Worm (Caenorhabditis elegans) whole organism, L4 larva: Measurements from ENCODE around the gene C39B5.14.

ENCODE experiments used
- F44E2.7 ChIP-seq: fragments of 200-800 bp; sonication (Bioruptor generic); IDR thresholded peaks from 2 replicates; pipeline ENCODE4 v2.1.2; 2022; ENCODE audit warnings: missing genetic modification characterization, missing compliant biosample characterization
- Y48G9A.11 ChIP-seq: fragments of 200-800 bp; sonication (Bioruptor generic); IDR thresholded peaks from 2 replicates; pipeline ENCODE4 v1.3.6; 2022; ENCODE audit warnings: missing genetic modification reagents, missing genetic modification characterization, missing compliant biosample characterization
- Y75B8A.6 ChIP-seq: fragments of 200-800 bp; sonication (Bioruptor generic); IDR thresholded peaks from 2 replicates; pipeline ENCODE4 v1.3.6; 2022; ENCODE audit warnings: missing genetic modification reagents, missing genetic modification characterization, missing compliant biosample characterization
- aha-1 ChIP-seq: fragments of 150-350 bp; peaks from one replicate; lab custom pipeline; 2014; ENCODE audit warnings: missing biosample characterization, missing genetic modification characterization
- arid-1 ChIP-seq: fragments of 200-800 bp; sonication (Bioruptor generic); conservative IDR thresholded peaks from 2 replicates; pipeline ENCODE4 v1.3.6; 2022; ENCODE audit warnings: missing genetic modification reagents, missing genetic modification characterization, missing compliant biosample characterization
- ceh-28 ChIP-seq: fragments of 150-350 bp; optimal IDR thresholded peaks from 2 replicates; lab custom pipeline; 2014; ENCODE audit warnings: missing biosample characterization, missing genetic modification reagents, missing genetic modification characterization
- ces-1 ChIP-seq: fragments of 150-350 bp; sonication (generic microtip); optimal IDR thresholded peaks from 4 replicates; lab custom pipeline; 2014; ENCODE audit warnings: missing biosample characterization, missing genetic modification reagents, missing genetic modification characterization
- ctbp-1 ChIP-seq: fragments of 200-800 bp; sonication (Bioruptor generic); IDR thresholded peaks from 2 replicates; pipeline ENCODE4 v1.3.6; 2022; ENCODE audit warnings: missing genetic modification reagents, missing genetic modification characterization, missing compliant biosample characterization
- daf-16 ChIP-seq, 3 experiments: sonication (generic microtip); optimal IDR thresholded peaks; 2 replicates each; lab custom pipeline; 2016 to 2017; ENCODE audit warnings: missing genetic modification characterization in 3 of 3, missing genetic modification reagents in 3 of 3, mild to moderate bottlenecking in 2 of 3, missing compliant biosample characterization in 2 of 3, missing biosample characterization in 1 of 3, moderate library complexity in 1 of 3
- daf-8 ChIP-seq: fragments of 200-800 bp; sonication (Bioruptor generic); IDR thresholded peaks from 2 replicates; pipeline ENCODE4 v1.3.6; 2022; ENCODE audit warnings: missing genetic modification characterization, missing compliant biosample characterization
- dmd-6 ChIP-seq: fragments of 200-800 bp; sonication (Bioruptor generic); IDR thresholded peaks from 2 replicates; pipeline ENCODE4 v1.3.6; 2022; ENCODE audit warnings: missing genetic modification reagents, missing genetic modification characterization, missing compliant biosample characterization
- duxl-1 ChIP-seq: sonication (generic microtip); optimal IDR thresholded peaks from 2 replicates; lab custom pipeline; 2016; ENCODE audit warnings: mild to moderate bottlenecking, missing genetic modification characterization, moderate library complexity, missing compliant biosample characterization; ENCODE audit not compliant: poor library complexity
- egl-27 ChIP-seq: sonication (generic microtip); optimal IDR thresholded peaks from 3 replicates; lab custom pipeline; 2017; ENCODE audit warnings: missing biosample characterization, missing genetic modification reagents, missing genetic modification characterization
- egl-43 ChIP-seq: fragments of 200-800 bp; sonication (Bioruptor generic); IDR thresholded peaks from 2 replicates; pipeline ENCODE4 v1.3.6; 2022; ENCODE audit warnings: missing genetic modification reagents, missing genetic modification characterization, missing compliant biosample characterization
- hif-1 ChIP-seq, 2 experiments: sonication (generic microtip); optimal IDR thresholded peaks; 2 replicates each; lab custom pipeline; 2016 to 2017; ENCODE audit warnings: missing compliant biosample characterization in 2 of 2, missing genetic modification characterization in 2 of 2, missing genetic modification reagents in 2 of 2, missing genotype in 2 of 2, mild to moderate bottlenecking in 1 of 2
- hlh-11 ChIP-seq: fragments of 200-800 bp; sonication (Bioruptor generic); optimal IDR thresholded peaks from 2 replicates; lab custom pipeline; 2018; ENCODE audit warnings: mild to moderate bottlenecking, missing genetic modification characterization, missing compliant biosample characterization
- hlh-30 ChIP-seq: sonication (generic microtip); optimal IDR thresholded peaks from 2 replicates; lab custom pipeline; 2017; ENCODE audit warnings: antibody characterized with exemption, mild to moderate bottlenecking, missing genetic modification characterization, missing compliant biosample characterization; ENCODE audit not compliant: insufficient read depth
- hmg-1.1 ChIP-seq: fragments of 200-800 bp; sonication (Bioruptor generic); IDR thresholded peaks from 2 replicates; pipeline ENCODE4 v1.3.6; 2022; ENCODE audit warnings: missing genetic modification reagents, missing genetic modification characterization, missing compliant biosample characterization
- jun-1 ChIP-seq: fragments of 150-350 bp; optimal IDR thresholded peaks from 2 replicates; lab custom pipeline; 2014; ENCODE audit warnings: missing biosample characterization, missing genetic modification reagents, missing genetic modification characterization
- lin-1 ChIP-seq: fragments of 200-800 bp; sonication (Bioruptor generic); IDR thresholded peaks from 2 replicates; pipeline ENCODE4 v1.3.6; 2022; ENCODE audit warnings: missing genetic modification reagents, missing genetic modification characterization, missing compliant biosample characterization
- lin-13 ChIP-seq: fragments of 150-350 bp; optimal IDR thresholded peaks from 2 replicates; lab custom pipeline; 2014; ENCODE audit warnings: missing biosample characterization, missing genetic modification reagents, missing genetic modification characterization
- lin-29 ChIP-seq: fragments of 200-800 bp; sonication (Bioruptor generic); IDR thresholded peaks from 2 replicates; pipeline ENCODE4 v1.3.6; 2022; ENCODE audit warnings: missing genetic modification reagents, missing genetic modification characterization, missing compliant biosample characterization
- lin-38 ChIP-seq: fragments of 200-800 bp; sonication (Bioruptor generic); IDR thresholded peaks from 2 replicates; pipeline ENCODE4 v1.3.6; 2022; ENCODE audit warnings: missing genetic modification reagents, missing genetic modification characterization, missing compliant biosample characterization
- lsy-2 ChIP-seq, 2 experiments: fragments of 150-350 bp in 1 of 2; sonication (generic microtip) in 1 of 2; optimal IDR thresholded peaks; 2 replicates each; lab custom pipeline; 2014 to 2017; ENCODE audit warnings: missing biosample characterization in 2 of 2, missing genetic modification characterization in 2 of 2
- mdl-1 ChIP-seq, 2 experiments: fragments of 150-350 bp in 1 of 2; sonication (generic microtip) in 1 of 2; optimal IDR thresholded peaks; 2 replicates each; lab custom pipeline; 2014 to 2017; ENCODE audit warnings: missing biosample characterization in 2 of 2, missing genetic modification characterization in 2 of 2
- mes-2 ChIP-seq: sonication (generic microtip); optimal IDR thresholded peaks from 2 replicates; lab custom pipeline; 2016; ENCODE audit warnings: missing genotype, mild to moderate bottlenecking, missing genetic modification characterization, missing compliant biosample characterization; ENCODE audit not compliant: poor library complexity, severe bottlenecking
- mxl-2 ChIP-seq: fragments of 200-800 bp; sonication (Bioruptor generic); conservative IDR thresholded peaks from 2 replicates; pipeline ENCODE4 v1.3.6; 2022; ENCODE audit warnings: missing genetic modification reagents, missing genetic modification characterization, missing compliant biosample characterization
- mxl-3 ChIP-seq: fragments of 200-800 bp; sonication (Bioruptor generic); optimal IDR thresholded peaks from 2 replicates; lab custom pipeline; 2018; ENCODE audit warnings: mild to moderate bottlenecking, missing genetic modification characterization, missing compliant biosample characterization
- nhr-102 ChIP-seq: sonication (generic microtip); optimal IDR thresholded peaks from 2 replicates; lab custom pipeline; 2016; ENCODE audit warnings: mild to moderate bottlenecking, missing genetic modification characterization, moderate library complexity, missing compliant biosample characterization
- nhr-11 ChIP-seq: fragments of 150-350 bp; optimal IDR thresholded peaks from 2 replicates; lab custom pipeline; 2014; ENCODE audit warnings: missing biosample characterization, missing genetic modification characterization
- nhr-41 ChIP-seq: fragments of 200-800 bp; sonication (Bioruptor generic); IDR thresholded peaks from 2 replicates; pipeline ENCODE4 v1.3.6; 2022; ENCODE audit warnings: missing genetic modification reagents, missing genetic modification characterization, missing compliant biosample characterization
- nhr-6 ChIP-seq: fragments of 150-350 bp; optimal IDR thresholded peaks from 2 replicates; lab custom pipeline; 2014; ENCODE audit warnings: missing biosample characterization, missing genetic modification characterization
- nhr-77 ChIP-seq: fragments of 150-350 bp; optimal IDR thresholded peaks from 2 replicates; lab custom pipeline; 2014; ENCODE audit warnings: missing biosample characterization, missing genetic modification characterization
- pha-4 ChIP-seq, 2 experiments: fragments of 150-350 bp in 1 of 2; fragments of 200-800 bp in 1 of 2; sonication (Bioruptor generic) in 1 of 2; IDR thresholded peaks in 1 of 2; optimal IDR thresholded peaks in 1 of 2; 2 replicates each; pipeline versions ENCODE4 v1.3.6 to Lab custom; 2014 to 2022; ENCODE audit warnings: missing genetic modification characterization in 2 of 2, missing genetic modification reagents in 2 of 2, missing biosample characterization in 1 of 2, missing compliant biosample characterization in 1 of 2
- set-16 ChIP-seq: fragments of 200-800 bp; sonication (Bioruptor generic); IDR thresholded peaks from 2 replicates; pipeline ENCODE4 v1.3.6; 2022; ENCODE audit warnings: missing genetic modification reagents, missing genetic modification characterization, missing compliant biosample characterization
- skn-1 ChIP-seq: fragments of 150-350 bp; optimal IDR thresholded peaks from 2 replicates; lab custom pipeline; 2014; ENCODE audit warnings: missing biosample characterization, missing genetic modification characterization
- spr-1 ChIP-seq: sonication (generic microtip); optimal IDR thresholded peaks from 2 replicates; lab custom pipeline; 2016; ENCODE audit warnings: mild to moderate bottlenecking, missing genetic modification characterization, missing compliant biosample characterization
- spr-3 ChIP-seq: fragments of 200-800 bp; sonication (Bioruptor generic); optimal IDR thresholded peaks from 2 replicates; lab custom pipeline; 2018; ENCODE audit warnings: mild to moderate bottlenecking, missing genetic modification characterization, missing compliant biosample characterization
- tra-1 ChIP-seq: fragments of 200-800 bp; sonication (Bioruptor generic); IDR thresholded peaks from 2 replicates; pipeline ENCODE4 v1.3.6; 2022; ENCODE audit warnings: missing genetic modification reagents, missing genetic modification characterization, missing compliant biosample characterization
- unc-62 ChIP-seq, 3 experiments: fragments of 150-350 bp in 1 of 3; sonication (generic microtip); optimal IDR thresholded peaks in 2 of 3; peaks in 1 of 3; 1 replicate in 1 of 3; 2 replicates in 2 of 3; lab custom pipeline; 2014 to 2017; ENCODE audit warnings: missing biosample characterization in 3 of 3, missing genetic modification characterization in 3 of 3, missing genetic modification reagents in 3 of 3, missing genotype in 1 of 3
- vab-7 ChIP-seq: fragments of 200-800 bp; sonication (Bioruptor generic); IDR thresholded peaks from 2 replicates; pipeline ENCODE4 v1.3.6; 2022; ENCODE audit warnings: missing genetic modification reagents, missing genetic modification characterization, missing compliant biosample characterization
- zag-1 ChIP-seq: fragments of 150-350 bp; optimal IDR thresholded peaks from 2 replicates; lab custom pipeline; 2014; ENCODE audit warnings: missing biosample characterization, missing genetic modification characterization
- zfp-3 ChIP-seq: fragments of 200-800 bp; sonication (Bioruptor generic); conservative IDR thresholded peaks from 2 replicates; pipeline ENCODE4 v1.3.6; 2022; ENCODE audit warnings: missing genetic modification reagents, missing genetic modification characterization, missing compliant biosample characterization

Gene C39B5.14

DNA sequence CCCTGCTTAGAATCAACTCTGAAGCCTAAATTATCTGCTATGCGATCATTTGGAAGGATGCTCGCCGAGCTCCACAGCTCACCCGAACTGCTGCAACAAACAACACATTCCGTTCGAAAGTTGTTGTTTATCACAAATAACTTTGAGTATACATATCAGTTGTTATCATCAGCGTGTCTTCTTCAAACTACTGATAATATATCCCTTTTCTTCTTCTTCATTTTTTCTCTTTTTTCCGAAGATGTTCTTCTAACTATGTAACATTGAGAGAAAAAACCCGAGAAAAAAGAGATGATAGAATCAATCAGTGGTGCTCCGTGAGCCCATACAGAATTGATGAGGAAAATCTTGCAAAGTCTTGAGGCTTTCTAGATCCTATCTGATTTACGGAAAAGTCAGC, 40.7 kb upstream of the C39B5.14 start (continued):
- TF ChIP-seq unc-62 (GFP tag; optimal IDR thresholded peaks at IDR 0.05 in 1 of 2; lab: Kevin White, UChicago) (peak in 1 of 2 experiments; percentile 63), unc-62 (tag; optimal IDR thresholded peaks at IDR 0.05; lab: Kevin White, UChicago) (no peak), zag-1 (tag; lab: Kevin White, UChicago) (no peak), lsy-2 (tag; optimal IDR thresholded peaks at IDR 0.05; lab: Kevin White, UChicago) (peak in 1 of 2 experiments; percentile 33), hif-1 (tag; optimal IDR thresholded peaks at IDR 0.05; lab: Kevin White, UChicago) (no peak)
- TF ChIP-seq, all 104 proteins: peak for 6

DNA sequence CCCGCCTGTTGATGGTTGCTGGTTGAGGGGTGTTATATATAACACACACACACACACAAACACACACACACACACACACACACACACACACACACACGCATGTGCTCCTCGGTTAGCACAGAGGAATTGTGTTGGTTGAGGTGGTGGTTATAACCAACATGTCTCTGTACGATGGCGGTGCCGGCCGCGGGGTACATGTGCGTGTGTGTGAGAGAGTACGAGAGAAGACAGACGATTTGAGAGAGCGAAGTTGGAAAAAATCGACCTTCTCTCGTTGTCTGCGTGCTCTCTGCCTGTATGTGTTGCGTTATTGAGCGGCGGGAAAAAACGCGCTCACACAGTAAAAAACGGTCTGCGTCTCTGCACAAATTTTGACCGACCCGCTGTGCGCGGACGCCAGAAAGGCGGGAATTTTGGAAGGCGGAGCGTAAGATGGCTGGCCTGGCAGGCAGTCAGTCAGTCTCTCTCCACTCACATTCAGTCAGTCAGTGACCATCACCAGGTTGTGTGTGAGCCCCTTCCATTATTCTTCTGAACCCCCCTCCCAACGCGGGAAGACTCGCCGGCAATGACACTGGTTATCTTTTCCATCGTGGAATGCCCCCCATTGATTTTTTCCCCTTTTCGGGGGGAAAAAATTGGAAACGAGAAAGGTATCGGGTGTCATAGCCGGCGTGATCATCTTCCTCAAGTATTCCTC, 39.2 kb upstream of the C39B5.14 start:
- TF ChIP-seq mes-2 (tag; lab: Kevin White, UChicago) = peak; percentile 64
- TF ChIP-seq jun-1 (tag; lab: Kevin White, UChicago) = peak; percentile 81
- TF ChIP-seq lin-13 = peak; percentile 70
- peak; percentile 76 for TF ChIP-seq hmg-1.1 (GFP tag; lab: Robert Waterston, UW)
- 0 out of 2 replicates have a peak, but pooled peaks have one; percentile 49 for TF ChIP-seq ctbp-1 (GFP tag; lab: Robert Waterston, UW)
- peak; percentile 59 for TF ChIP-seq nhr-6
- TF ChIP-seq spr-3 (GFP tag; lab: Kevin White, UChicago) = no peak
- TF ChIP-seq ces-1 (GFP tag; lab: Kevin White, UChicago) = no peak
- TF ChIP-seq nhr-77 (tag; lab: Kevin White, UChicago) = peak; percentile 55
- TF ChIP-seq ceh-28 (tag; lab: Kevin White, UChicago) = peak; percentile 2
- TF ChIP-seq aha-1 (tag; lab: Kevin White, UChicago) = peak; percentile 98
- peak; percentile 50; the same call in 1 of the 2 replicates for TF ChIP-seq lin-1 (GFP tag; lab: Robert Waterston, UW)
- TF ChIP-seq dmd-6 (GFP tag; lab: Robert Waterston, UW) = peak; percentile 73
- peak in 1 of 2 experiments; percentile 73 for TF ChIP-seq daf-16 (GFP tag; optimal IDR thresholded peaks at IDR 0.05; lab: Kevin White, UChicago)
- TF ChIP-seq daf-16 (tag; optimal IDR thresholded peaks at IDR 0.05; lab: Kevin White, UChicago) = peak; percentile 74
- peak; percentile 59 for TF ChIP-seq lin-38 (GFP tag; lab: Robert Waterston, UW)
- no peak for TF ChIP-seq Y48G9A.11 (GFP tag; lab: Robert Waterston, UW)
- TF ChIP-seq spr-1 (tag; lab: Kevin White, UChicago) = peak; percentile 55
- TF ChIP-seq mdl-1 (tag; optimal IDR thresholded peaks at IDR 0.05; lab: Kevin White, UChicago) = peak; percentile 76 to 90
- 0 out of 2 replicates have a peak, but pooled peaks have one; percentile 31 for TF ChIP-seq mxl-2 (GFP tag; lab: Robert Waterston, UW)
- TF ChIP-seq hif-1 (tag; optimal IDR thresholded peaks at IDR 0.05; lab: Kevin White, UChicago) = peak in 1 of 2 experiments; percentile 64
- TF ChIP-seq pha-4 (GFP tag; IDR thresholded peaks at IDR 0.05; lab: Robert Waterston, UW) = peak; percentile 82
- no peak for TF ChIP-seq pha-4 (tag; optimal IDR thresholded peaks at IDR 0.05; lab: Kevin White, UChicago)
- peak; percentile 37; the same call in 1 of the 2 replicates for TF ChIP-seq lin-29
- TF ChIP-seq nhr-11 (tag; lab: Kevin White, UChicago) = peak; percentile 56
- TF ChIP-seq nhr-41 (GFP tag; lab: Robert Waterston, UW) = no peak
- 0 out of 2 replicates have a peak, but pooled peaks have one; percentile 42 for TF ChIP-seq Y75B8A.6 (GFP tag; lab: Robert Waterston, UW)
- peak; percentile 67 for TF ChIP-seq nhr-102 (tag; lab: Kevin White, UChicago)
- TF ChIP-seq skn-1 (tag; lab: Kevin White, UChicago) = no peak
- no peak for TF ChIP-seq F44E2.7 (GFP tag; lab: Robert Waterston, UW)
- TF ChIP-seq vab-7 (GFP tag; lab: Robert Waterston, UW) = no peak
- TF ChIP-seq unc-62 (GFP tag; optimal IDR thresholded peaks at IDR 0.05 in 1 of 2; lab: Kevin White, UChicago) = peak in 1 of 2 experiments; percentile 99
- no peak for TF ChIP-seq unc-62 (tag; optimal IDR thresholded peaks at IDR 0.05; lab: Kevin White, UChicago)
- peak; percentile 67; the same call in 1 of the 2 replicates for TF ChIP-seq arid-1 (GFP tag; lab: Robert Waterston, UW)
- peak; percentile 56 for TF ChIP-seq duxl-1 (tag; lab: Kevin White, UChicago)
- TF ChIP-seq hlh-30 = peak; percentile 83
- TF ChIP-seq mxl-3 (GFP tag; lab: Kevin White, UChicago) = peak; percentile 98
- TF ChIP-seq zfp-3 = 0 out of 2 replicates have a peak, but pooled peaks have one; percentile 11
- TF ChIP-seq daf-8 (GFP tag; lab: Robert Waterston, UW) = 0 out of 2 replicates have a peak, but pooled peaks have one; percentile 9
- 0 out of 2 replicates have a peak, but pooled peaks have one; percentile 7 for TF ChIP-seq tra-1
- TF ChIP-seq egl-27 (tag; lab: Kevin White, UChicago) = no peak
- TF ChIP-seq set-16 (GFP tag; lab: Robert Waterston, UW) = peak; percentile 86
- TF ChIP-seq egl-43 = peak; percentile 2; the same call in 1 of the 2 replicates
- peak; percentile 53 to 77 for TF ChIP-seq lsy-2 (tag; optimal IDR thresholded peaks at IDR 0.05; lab: Kevin White, UChicago)
- peak; percentile 97 for TF ChIP-seq hlh-11
